Fruit fly (Drosophila melanogaster) whole organism, embryonic: ENCODE results near the gene CG14787.

Experiments used
- CG10209 ChIP-seq: fragments of 200-800 bp; sonication (Bioruptor generic); optimal IDR thresholded peaks from 3 replicates; lab custom pipeline; 2017; ENCODE audit warnings: missing biosample characterization, mild to moderate bottlenecking, missing genetic modification characterization, missing genetic modification reagents
- CG10431 ChIP-seq: fragments of 200-800 bp; sonication (Bioruptor generic); optimal IDR thresholded peaks from 3 replicates; lab custom pipeline; 2018; ENCODE audit warnings: missing biosample characterization, mild to moderate bottlenecking, missing genetic modification characterization
- CG1233 ChIP-seq: fragments of 200-800 bp; sonication (Bioruptor generic); optimal IDR thresholded peaks from 4 replicates; lab custom pipeline; 2018; ENCODE audit warnings: missing biosample characterization, mild to moderate bottlenecking, missing genetic modification characterization
- CG2875 ChIP-seq: fragments of 200-800 bp; sonication (Bioruptor generic); optimal IDR thresholded peaks from 2 replicates; lab custom pipeline; 2017; ENCODE audit warnings: missing biosample characterization, mild to moderate bottlenecking, missing genetic modification characterization, missing genetic modification reagents
- CG3281 ChIP-seq: fragments of 200-800 bp; sonication (Bioruptor generic); optimal IDR thresholded peaks from 3 replicates; lab custom pipeline; 2017; ENCODE audit warnings: missing biosample characterization, mild to moderate bottlenecking, missing genetic modification characterization
- CG6854 ChIP-seq: fragments of 200-800 bp; sonication (Bioruptor generic); optimal IDR thresholded peaks from 3 replicates; lab custom pipeline; 2017; ENCODE audit warnings: missing biosample characterization, mild to moderate bottlenecking, missing genetic modification characterization
- Dp ChIP-seq: fragments of 200-800 bp; sonication (Bioruptor generic); optimal IDR thresholded peaks from 2 replicates; lab custom pipeline; 2018; ENCODE audit warnings: missing biosample characterization, mild to moderate bottlenecking, missing genetic modification characterization, moderate library complexity
- Mes4 ChIP-seq: fragments of 200-800 bp; sonication (Bioruptor generic); optimal IDR thresholded peaks from 2 replicates; lab custom pipeline; 2016; ENCODE audit warnings: missing biosample characterization, missing genetic modification characterization
- Ssrp ChIP-seq: fragments of 200-800 bp; sonication (Bioruptor generic); optimal IDR thresholded peaks from 2 replicates; lab custom pipeline; 2018; ENCODE audit warnings: missing biosample characterization, mild to moderate bottlenecking, missing genetic modification characterization, moderate library complexity
- gce ChIP-seq: fragments of 200-800 bp; sonication (Bioruptor generic); IDR thresholded peaks from 3 replicates; pipeline ENCODE4 v1.3.6; 2022; ENCODE audit warnings: missing biosample characterization, missing genetic modification characterization
- lov ChIP-seq, 2 experiments: fragments of 200-800 bp in 1 of 2; fragments of >200 bp in 1 of 2; sonication (Bioruptor generic) in 1 of 2; IDR thresholded peaks in 1 of 2; optimal IDR thresholded peaks in 1 of 2; 2 replicates in 1 of 2; 3 replicates in 1 of 2; pipeline versions ENCODE4 v1.3.6 to Lab custom; 2017 to 2022; ENCODE audit warnings: missing biosample characterization in 1 of 2, missing genetic modification characterization in 1 of 2
- trh ChIP-seq: fragments of 200-800 bp; sonication (Bioruptor generic); optimal IDR thresholded peaks from 2 replicates; lab custom pipeline; 2016; ENCODE audit warnings: missing biosample characterization, missing genetic modification characterization

- no peak for TF ChIP-seq CG1233
- TF ChIP-seq CG10209, result no peak
- TF ChIP-seq trh (GFP tag; lab: Kevin White, UChicago), result no peak
- TF ChIP-seq CG10431, result no peak
- no peak for TF ChIP-seq Mes4 (GFP tag; lab: Kevin White, UChicago)
- no peak for TF ChIP-seq gce
- TF ChIP-seq CG6854 (GFP tag; lab: Kevin White, UChicago), result no peak
- TF ChIP-seq Dp, result no peak
- no peak for TF ChIP-seq CG3281 (GFP tag; lab: Kevin White, UChicago)
- TF ChIP-seq lov (optimal IDR thresholded peaks at IDR 0.05; lab: Kevin White, UChicago), result no peak
- no peak for TF ChIP-seq lov (GFP tag; IDR thresholded peaks at IDR 0.05; lab: Robert Waterston, UW)
- TF ChIP-seq Ssrp (tag; lab: Kevin White, UChicago), result no peak
- TF ChIP-seq CG2875 (GFP tag; lab: Kevin White, UChicago), result no peak
Observed at dm6 chrX:1461544-1461943, at the start of gene CG14787.
